Worm (Caenorhabditis elegans) whole organism, midembryonic: ENCODE data around the gene K01D12.8.

Experiments used
- T22C8.4 ChIP-seq: fragments of 200-800 bp; sonication (Bioruptor generic); IDR thresholded peaks from 2 replicates; pipeline ENCODE4 v1.3.6; 2022; ENCODE audit warnings: missing genetic modification characterization, missing compliant biosample characterization
- cog-1 ChIP-seq: sonication (generic microtip); optimal IDR thresholded peaks from 2 replicates; lab custom pipeline; 2016; ENCODE audit warnings: missing genetic modification characterization, missing compliant biosample characterization
- flt-1 ChIP-seq: fragments of 200-800 bp; sonication (Bioruptor generic); IDR thresholded peaks from 2 replicates; pipeline ENCODE4 v1.3.6; 2022; ENCODE audit warnings: missing genetic modification characterization, missing compliant biosample characterization
- klf-2 ChIP-seq: fragments of 200-800 bp; sonication (Bioruptor generic); conservative IDR thresholded peaks from 2 replicates; pipeline ENCODE4 v1.3.6; 2022; ENCODE audit warnings: missing genetic modification reagents, missing genetic modification characterization, missing compliant biosample characterization
- med-1 ChIP-seq: sonication (generic microtip); optimal IDR thresholded peaks from 2 replicates; lab custom pipeline; 2017; ENCODE audit warnings: missing genetic modification characterization, mild to moderate bottlenecking, missing compliant biosample characterization, antibody characterized with exemption, missing genetic modification reagents; ENCODE audit not compliant: insufficient read depth
- ref-1 ChIP-seq: fragments of 200-800 bp; sonication (Bioruptor generic); conservative IDR thresholded peaks from 2 replicates; pipeline ENCODE4 v1.3.6; 2022; ENCODE audit warnings: missing genetic modification reagents, missing genetic modification characterization, missing compliant biosample characterization
- tab-1 ChIP-seq: fragments of 200-800 bp; sonication (Bioruptor generic); IDR thresholded peaks from 2 replicates; pipeline ENCODE4 v1.3.6; 2022; ENCODE audit warnings: missing genetic modification characterization, missing compliant biosample characterization
- ztf-29 ChIP-seq: fragments of 200-800 bp; sonication (Bioruptor generic); IDR thresholded peaks from 2 replicates; pipeline ENCODE4 v1.3.6; 2022; ENCODE audit warnings: missing genetic modification reagents, missing genetic modification characterization, missing compliant biosample characterization

DNA sequence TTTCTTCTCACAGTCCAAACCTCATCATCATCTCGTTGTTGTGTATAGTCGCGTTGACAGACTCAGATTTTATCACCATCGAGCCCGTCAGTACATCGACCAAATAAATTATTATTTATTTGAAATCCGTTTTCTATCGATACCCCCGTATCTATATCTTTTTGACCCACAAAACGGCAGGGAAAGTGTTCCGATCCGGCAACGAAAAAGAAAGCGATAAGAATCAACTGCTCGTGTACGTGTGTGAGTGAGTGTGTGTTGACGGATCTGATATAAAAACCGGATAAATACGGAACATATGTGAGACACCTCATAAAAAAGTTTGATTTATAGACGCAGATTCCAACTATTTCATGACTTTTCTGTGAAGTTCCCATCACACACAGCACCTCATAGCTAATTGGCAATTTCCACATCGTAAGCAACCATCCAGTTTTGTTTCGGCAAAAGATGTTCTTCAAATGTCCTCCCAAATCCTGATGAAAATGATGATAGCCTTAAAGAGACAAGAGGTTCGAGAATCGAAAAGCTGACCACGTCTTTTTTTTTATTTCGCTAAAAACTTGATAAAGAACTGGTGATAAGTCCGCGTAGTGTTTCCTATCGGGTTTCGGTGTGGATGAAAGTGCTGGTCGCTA, 48.1 kb upstream of the K01D12.8 start:
- peak; percentile 54; the same call in 1 of the 2 replicates for TF ChIP-seq flt-1 (GFP tag; lab: Robert Waterston, UW)
- no peak for TF ChIP-seq klf-2 (GFP tag; lab: Robert Waterston, UW)
- no peak for TF ChIP-seq T22C8.4 (GFP tag; lab: Robert Waterston, UW)
- no peak for TF ChIP-seq ztf-29
- TF ChIP-seq tab-1 = no peak
- TF ChIP-seq med-1 (GFP tag; lab: Kevin White, UChicago) = no peak
- TF ChIP-seq cog-1 (tag; lab: Kevin White, UChicago) = no peak
- TF ChIP-seq ref-1 (GFP tag; lab: Robert Waterston, UW) = no peak
